Worm (Caenorhabditis elegans) whole organism, L4/young adult: ENCODE data around the gene C03C10.2.

Source experiments
- W03F9.2 ChIP-seq: fragments of 150-350 bp; optimal IDR thresholded peaks from 2 replicates; lab custom pipeline; 2014; ENCODE audit warnings: missing biosample characterization, missing genetic modification characterization
- dao-5 ChIP-seq: sonication (generic microtip); optimal IDR thresholded peaks from 2 replicates; lab custom pipeline; 2016; ENCODE audit warnings: missing genotype, missing genetic modification characterization, moderate library complexity, missing compliant biosample characterization
- him-1 ChIP-seq: sonication (generic microtip); optimal IDR thresholded peaks from 2 replicates; lab custom pipeline; 2016; ENCODE audit warnings: missing genotype, missing genetic modification reagents, missing genetic modification characterization, missing compliant biosample characterization

C03C10.2 gene

ce11 chrIII:4115085-4115484, 24.2 kb downstream of the C03C10.2 start, which contains the start of gene unc-103:
unc-103 (plus strand) TSS chrIII:4115385.
- TF ChIP-seq dao-5 (tag; lab: Kevin White, UChicago): no peak
- no peak for TF ChIP-seq him-1 (tag; lab: Kevin White, UChicago)
- TF ChIP-seq W03F9.2 (tag; lab: Kevin White, UChicago): no peak

- TF ChIP-seq W03F9.2 (tag; lab: Kevin White, UChicago) (no peak), dao-5 (tag; lab: Kevin White, UChicago) (no peak), him-1 (tag; lab: Kevin White, UChicago) (no peak)
Observed at ce11 chrIII:4119736-4120135, 28.9 kb downstream of the C03C10.2 start.

- no peak for TF ChIP-seq him-1 (tag; lab: Kevin White, UChicago)
- TF ChIP-seq dao-5 (tag; lab: Kevin White, UChicago): no peak
- no peak for TF ChIP-seq W03F9.2 (tag; lab: Kevin White, UChicago)
Observed at ce11 chrIII:4120386-4120785, 29.5 kb downstream of the C03C10.2 start.

ce11 chrIII:4123277-4123676, 32.4 kb downstream of the C03C10.2 start:
- TF ChIP-seq dao-5 (tag; lab: Kevin White, UChicago) (no peak), W03F9.2 (tag; lab: Kevin White, UChicago) (no peak), him-1 (tag; lab: Kevin White, UChicago) (no peak)

ce11 chrIII:4123900-4124299, 33.0 kb downstream of the C03C10.2 start:
- TF ChIP-seq W03F9.2 (tag; lab: Kevin White, UChicago): no peak

- TF ChIP-seq W03F9.2 (tag; lab: Kevin White, UChicago): no peak
- TF ChIP-seq him-1 (tag; lab: Kevin White, UChicago): no peak
- no peak for TF ChIP-seq dao-5 (tag; lab: Kevin White, UChicago)
Observed at ce11 chrIII:4131814-4132555, 41.1 kb downstream of the C03C10.2 start.

ce11 chrIII:4134059-4134458, 43.2 kb downstream of the C03C10.2 start:
- no peak for TF ChIP-seq dao-5 (tag; lab: Kevin White, UChicago)
- no peak for TF ChIP-seq W03F9.2 (tag; lab: Kevin White, UChicago)
- no peak for TF ChIP-seq him-1 (tag; lab: Kevin White, UChicago)

ce11 chrIII:4137180-4137579, 46.3 kb downstream of the C03C10.2 start:
- TF ChIP-seq him-1 (tag; lab: Kevin White, UChicago) (no peak), dao-5 (tag; lab: Kevin White, UChicago) (no peak), W03F9.2 (tag; lab: Kevin White, UChicago) (no peak)
